Worm (Caenorhabditis elegans): ENCODE data around the gene mlc-7.

- TF ChIP-seq nhr-76 (tag; optimal IDR thresholded peaks at IDR 0.05): no peak
- no peak for TF ChIP-seq sea-2 (GFP tag; optimal IDR thresholded peaks at IDR 0.05)
- TF ChIP-seq lin-39 (tag; optimal IDR thresholded peaks at IDR 0.05): no peak
- no peak for TF ChIP-seq lin-15B (tag; optimal IDR thresholded peaks at IDR 0.05)
- TF ChIP-seq pqm-1 (tag; optimal IDR thresholded peaks at IDR 0.05): no peak
- no peak for TF ChIP-seq nfya-1 (tag; optimal IDR thresholded peaks at IDR 0.05; ENCODE audit: insufficient read depth)
- TF ChIP-seq snpc-4 (tag; optimal IDR thresholded peaks at IDR 0.05): no peak
Observed at ce11 chrIII:13765782-13766181, 14.5 kb downstream of the mlc-7 start.
